Fruit fly (Drosophila melanogaster) whole organism, embryonic: Measurements from ENCODE around the gene CG16984.
A peak's percentile ranks its signal among the peaks of the same experiment; 100 is the strongest.

ENCODE experiments used
- Ada2b ChIP-seq: fragments of 200-800 bp; sonication (Bioruptor generic); IDR thresholded peaks from 2 replicates; pipeline ENCODE4 v1.3.6; 2022; ENCODE audit warnings: missing biosample characterization, missing genetic modification characterization
- Aef1 ChIP-seq: fragments of 200-800 bp; sonication (Bioruptor generic); IDR thresholded peaks from 3 replicates; pipeline ENCODE4 v1.3.6; 2022; ENCODE audit warnings: missing biosample characterization, missing genetic modification characterization
- Bgb ChIP-seq: fragments of 200-800 bp; sonication (Bioruptor generic); IDR thresholded peaks from 2 replicates; pipeline ENCODE4 v1.3.6; 2022; ENCODE audit warnings: missing biosample characterization, missing genetic modification characterization; ENCODE audit not compliant: partially characterized antibody
- CG10209 ChIP-seq: fragments of 200-800 bp; sonication (Bioruptor generic); optimal IDR thresholded peaks from 3 replicates; lab custom pipeline; 2017; ENCODE audit warnings: missing biosample characterization, mild to moderate bottlenecking, missing genetic modification characterization, missing genetic modification reagents
- CG10654 ChIP-seq: fragments of 200-800 bp; sonication (Bioruptor generic); optimal IDR thresholded peaks from 2 replicates; lab custom pipeline; 2016; ENCODE audit warnings: missing biosample characterization, missing genetic modification characterization
- CG10979 ChIP-seq: fragments of 200-800 bp; sonication (Bioruptor generic); optimal IDR thresholded peaks from 2 replicates; lab custom pipeline; 2018; ENCODE audit warnings: missing biosample characterization, mild to moderate bottlenecking, missing genetic modification characterization, moderate library complexity
- CG12659 ChIP-seq: fragments of 200-800 bp; sonication (Bioruptor generic); optimal IDR thresholded peaks from 3 replicates; lab custom pipeline; 2017; ENCODE audit warnings: mild to moderate bottlenecking, missing biosample characterization, missing genetic modification reagents, missing genetic modification characterization
- CG14441 ChIP-seq: fragments of 200-800 bp; sonication (Bioruptor generic); IDR thresholded peaks from 2 replicates; pipeline ENCODE4 v1.3.6; 2022; ENCODE audit warnings: missing biosample characterization, missing genetic modification characterization
- CG15269 ChIP-seq: fragments of 200-800 bp; sonication (Bioruptor generic); optimal IDR thresholded peaks from 2 replicates; lab custom pipeline; 2018; ENCODE audit warnings: missing biosample characterization, mild to moderate bottlenecking, missing genetic modification characterization, moderate library complexity
- CG17359 ChIP-seq: fragments of 200-800 bp; sonication (Bioruptor generic); optimal IDR thresholded peaks from 3 replicates; lab custom pipeline; 2018; ENCODE audit warnings: missing biosample characterization, mild to moderate bottlenecking, missing genetic modification characterization, moderate library complexity
- CG17829 ChIP-seq: fragments of 200-800 bp; optimal IDR thresholded peaks from 2 replicates; lab custom pipeline; 2019; ENCODE audit warnings: missing biosample characterization, mild to moderate bottlenecking, missing genetic modification characterization, moderate library complexity
- CG2712 ChIP-seq: fragments of 200-800 bp; optimal IDR thresholded peaks from 3 replicates; lab custom pipeline; 2019; ENCODE audit warnings: missing biosample characterization, mild to moderate bottlenecking, missing genetic modification characterization, moderate library complexity
- CG34422 ChIP-seq: fragments of 200-800 bp; sonication (Bioruptor generic); IDR thresholded peaks from 3 replicates; pipeline ENCODE4 v1.3.6; 2022; ENCODE audit warnings: missing biosample characterization, missing genetic modification characterization
- CG4360 ChIP-seq: fragments of 200-800 bp; sonication (Bioruptor generic); IDR thresholded peaks from 2 replicates; pipeline ENCODE4 v1.3.6; 2022; ENCODE audit warnings: missing biosample characterization, missing genetic modification characterization
- D19A ChIP-seq: fragments of 200-800 bp; optimal IDR thresholded peaks from 3 replicates; lab custom pipeline; 2019; ENCODE audit warnings: missing biosample characterization, mild to moderate bottlenecking, missing genetic modification characterization, moderate library complexity
- Dbx ChIP-seq: fragments of 200-800 bp; sonication (Bioruptor generic); IDR thresholded peaks from 3 replicates; pipeline ENCODE4 v1.3.6; 2022; ENCODE audit warnings: missing biosample characterization, missing genetic modification characterization
- Deaf1 ChIP-seq: fragments of 200-800 bp; optimal IDR thresholded peaks from 3 replicates; lab custom pipeline; 2019; ENCODE audit warnings: missing biosample characterization, mild to moderate bottlenecking, missing genetic modification characterization, moderate library complexity
- Ets65A ChIP-seq: fragments of 200-800 bp; sonication (Bioruptor generic); peaks from one replicate; lab custom pipeline; 2016; ENCODE audit warnings: missing biosample characterization, missing genetic modification characterization
- HLH4C ChIP-seq: fragments of 200-800 bp; sonication (Bioruptor generic); IDR thresholded peaks from 3 replicates; pipeline ENCODE4 v1.3.6; 2022; ENCODE audit warnings: missing biosample characterization, missing genetic modification characterization; ENCODE audit not compliant: partially characterized antibody
- Hmr ChIP-seq: fragments of 200-800 bp; sonication (Bioruptor generic); optimal IDR thresholded peaks from 3 replicates; lab custom pipeline; 2017; ENCODE audit warnings: mild to moderate bottlenecking, missing biosample characterization, missing genetic modification reagents, missing genetic modification characterization
- Myb ChIP-seq: fragments of 200-800 bp; sonication (Bioruptor generic); optimal IDR thresholded peaks from 2 replicates; lab custom pipeline; 2016; ENCODE audit warnings: missing biosample characterization, missing genetic modification characterization
- Oli ChIP-seq: fragments of 200-800 bp; sonication (Bioruptor generic); optimal IDR thresholded peaks from 2 replicates; lab custom pipeline; 2018; ENCODE audit warnings: missing biosample characterization, mild to moderate bottlenecking, missing genetic modification characterization, moderate library complexity
- Stat92E ChIP-seq, 3 experiments: fragments of >200 bp in 2 of 3; fragments of 200-800 bp in 1 of 3; sonication (Bioruptor generic) in 1 of 3; optimal IDR thresholded peaks; 2 replicates each; lab custom pipeline; 2017 to 2019; ENCODE audit warnings: missing biosample characterization in 3 of 3, missing genetic modification characterization in 3 of 3, mild to moderate bottlenecking in 1 of 3, moderate library complexity in 1 of 3
- Xrp1 ChIP-seq: fragments of 200-800 bp; sonication (Bioruptor generic); IDR thresholded peaks from 2 replicates; pipeline ENCODE4 v1.3.6; 2022; ENCODE audit warnings: missing biosample characterization, missing genetic modification characterization
- YL-1 ChIP-seq: fragments of 200-800 bp; sonication (Bioruptor generic); optimal IDR thresholded peaks from 3 replicates; lab custom pipeline; 2017; ENCODE audit warnings: missing biosample characterization, mild to moderate bottlenecking, missing genetic modification characterization
- ase ChIP-seq: fragments of 200-800 bp; sonication (Bioruptor generic); IDR thresholded peaks from 3 replicates; pipeline ENCODE4 v1.3.6; 2022; ENCODE audit warnings: missing biosample characterization, missing genetic modification characterization
- cg ChIP-seq: fragments of 200-800 bp; sonication (Bioruptor generic); optimal IDR thresholded peaks from 3 replicates; lab custom pipeline; 2019; ENCODE audit warnings: missing biosample characterization, mild to moderate bottlenecking, missing genetic modification characterization, moderate library complexity
- chinmo ChIP-seq: fragments of 200-800 bp; sonication (Bioruptor generic); IDR thresholded peaks from 4 replicates; pipeline ENCODE4 v1.3.6; 2022; ENCODE audit warnings: missing biosample characterization, missing genetic modification characterization; ENCODE audit not compliant: partially characterized antibody
- crol ChIP-seq: fragments of 200-800 bp; sonication (Bioruptor generic); IDR thresholded peaks from 2 replicates; pipeline ENCODE4 v1.3.6; 2022; ENCODE audit warnings: missing biosample characterization, missing genetic modification characterization
- cwo ChIP-seq: fragments of 200-800 bp; sonication (Bioruptor generic); optimal IDR thresholded peaks from 3 replicates; lab custom pipeline; 2017; ENCODE audit warnings: missing biosample characterization, missing genetic modification characterization, mild to moderate bottlenecking, moderate library complexity, missing genetic modification reagents
- ewg ChIP-seq: fragments of 200-800 bp; sonication (Bioruptor generic); optimal IDR thresholded peaks from 3 replicates; lab custom pipeline; 2017; ENCODE audit warnings: mild to moderate bottlenecking, missing biosample characterization, missing genetic modification reagents, missing genetic modification characterization
- fd96Cb ChIP-seq: fragments of 200-800 bp; sonication (Bioruptor generic); optimal IDR thresholded peaks from 2 replicates; lab custom pipeline; 2018; ENCODE audit warnings: missing biosample characterization, mild to moderate bottlenecking, missing genetic modification characterization, moderate library complexity
- gcm2 ChIP-seq: fragments of 200-800 bp; sonication (Bioruptor generic); optimal IDR thresholded peaks from 2 replicates; lab custom pipeline; 2016; ENCODE audit warnings: missing biosample characterization, missing genetic modification characterization
- lbe ChIP-seq: fragments of 200-800 bp; sonication (Bioruptor generic); optimal IDR thresholded peaks from 2 replicates; lab custom pipeline; 2016; ENCODE audit warnings: missing biosample characterization, mild to moderate bottlenecking, missing genetic modification characterization
- nom ChIP-seq: fragments of 200-800 bp; sonication (Bioruptor generic); optimal IDR thresholded peaks from 2 replicates; lab custom pipeline; 2017; ENCODE audit warnings: missing biosample characterization, missing genetic modification characterization, mild to moderate bottlenecking, moderate library complexity, missing genetic modification reagents
- phol ChIP-seq: fragments of 200-800 bp; sonication (Bioruptor generic); optimal IDR thresholded peaks from 3 replicates; lab custom pipeline; 2018; ENCODE audit warnings: missing biosample characterization, mild to moderate bottlenecking, missing genetic modification characterization, moderate library complexity
- row ChIP-seq: fragments of 200-800 bp; sonication (Bioruptor generic); IDR thresholded peaks from 3 replicates; pipeline ENCODE4 v1.3.6; 2022; ENCODE audit warnings: missing biosample characterization, missing genetic modification characterization
- sens ChIP-seq: fragments of 200-800 bp; sonication (Bioruptor generic); peaks from one replicate; lab custom pipeline; 2016; ENCODE audit warnings: missing biosample characterization, missing genetic modification characterization
- slbo ChIP-seq: fragments of 200-800 bp; sonication (Bioruptor generic); IDR thresholded peaks from 2 replicates; pipeline ENCODE4 v1.3.6; 2022; ENCODE audit warnings: missing biosample characterization, missing genetic modification characterization
- tgo ChIP-seq: fragments of 200-800 bp; sonication (Bioruptor generic); IDR thresholded peaks from 3 replicates; pipeline ENCODE4 v1.3.6; 2022; ENCODE audit warnings: missing biosample characterization, missing genetic modification characterization
- tna ChIP-seq: fragments of 200-800 bp; sonication (Bioruptor generic); IDR thresholded peaks from 2 replicates; pipeline ENCODE4 v1.3.6; 2022; ENCODE audit warnings: missing biosample characterization, missing genetic modification characterization; ENCODE audit not compliant: partially characterized antibody
- vnd ChIP-seq: fragments of 200-800 bp; sonication (Bioruptor generic); IDR thresholded peaks from 3 replicates; pipeline ENCODE4 v1.3.6; 2022; ENCODE audit warnings: missing biosample characterization, missing genetic modification characterization; ENCODE audit not compliant: partially characterized antibody
- vvl ChIP-seq: fragments of 200-800 bp; sonication (Bioruptor generic); IDR thresholded peaks from 2 replicates; pipeline ENCODE4 v1.3.6; 2022; ENCODE audit warnings: missing biosample characterization, missing genetic modification characterization
- zf30C ChIP-seq: fragments of 200-800 bp; sonication (Bioruptor generic); optimal IDR thresholded peaks from 3 replicates; lab custom pipeline; 2018; ENCODE audit warnings: missing biosample characterization, mild to moderate bottlenecking, missing genetic modification characterization

CG16984 gene

DNA sequence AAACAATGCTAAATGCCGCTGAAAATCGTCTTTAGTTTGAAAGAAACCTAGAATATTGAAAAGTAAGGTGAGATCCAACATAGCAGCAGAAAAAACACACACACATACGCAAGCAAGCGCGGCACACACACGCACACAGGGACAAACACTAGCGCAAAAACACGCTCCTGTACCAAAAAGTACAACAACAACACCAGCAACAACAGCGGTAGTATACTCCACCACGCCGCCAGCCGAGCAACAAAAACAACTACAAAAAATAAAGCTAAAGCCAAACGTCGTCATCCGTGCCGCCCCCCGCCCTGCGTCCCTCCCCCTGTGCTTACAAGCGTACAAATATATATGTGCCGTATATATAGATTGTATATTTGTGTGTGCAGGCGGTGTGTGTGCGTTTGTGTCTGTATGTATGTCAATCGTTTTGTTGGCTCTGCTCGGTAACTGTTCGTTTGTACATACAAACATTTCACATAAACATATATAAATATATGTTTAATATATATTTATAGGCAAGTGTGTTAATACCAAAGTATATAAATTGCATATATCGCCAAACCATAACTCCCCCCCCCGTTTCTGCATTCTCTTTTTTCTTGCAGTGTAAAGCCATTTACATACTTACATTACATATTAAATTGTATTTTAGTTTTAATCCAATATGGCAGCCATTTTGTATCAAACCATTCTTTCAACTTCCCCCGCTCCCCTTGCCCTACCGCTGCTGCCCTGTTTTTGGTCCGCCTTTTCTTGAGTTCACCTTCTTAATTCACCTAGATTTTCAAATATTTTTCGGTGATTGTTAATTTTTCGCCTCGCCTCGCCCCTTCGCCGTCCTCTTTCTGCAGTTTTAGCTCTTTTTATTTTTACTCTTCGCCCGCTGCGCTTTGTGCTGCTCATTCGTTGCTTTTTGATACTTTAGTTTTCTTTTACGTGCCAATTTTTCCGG, 40.7 kb downstream of the CG16984 start (continued):
- TF ChIP-seq CG34422 (GFP tag; lab: Robert Waterston, UW) (peak; percentile 52; the same call in 1 of the 3 replicates), CG15269 (tag; lab: Kevin White, UChicago) (peak; percentile 26), Dbx (GFP tag; lab: Robert Waterston, UW) (peak; percentile 18; the same call in 1 of the 3 replicates), Ets65A (peak; percentile 53), CG10654 (peak; percentile 16), phol (tag; lab: Kevin White, UChicago) (peak; percentile 73), CG2712 (tag; lab: Kevin White, UChicago) (peak; percentile 29), lbe (peak; percentile 7), tna (GFP tag; lab: Robert Waterston, UW) (no peak), zf30C (GFP tag; lab: Kevin White, UChicago) (peak; percentile 45), gcm2 (GFP tag; lab: Kevin White, UChicago) (no peak), ewg (GFP tag; lab: Kevin White, UChicago) (peak; percentile 6), Oli (peak; percentile 27), CG12659 (peak; percentile 15), Bgb (GFP tag; lab: Robert Waterston, UW) (0 out of 2 replicates have a peak, but pooled peaks have one; percentile 21), slbo (peak; percentile 26; the same call in 1 of the 2 replicates), Deaf1 (peak; percentile 63), vnd (no peak), crol (GFP tag; lab: Robert Waterston, UW) (peak; percentile 87), cg (GFP tag; lab: Kevin White, UChicago) (peak; percentile 86), CG14441 (GFP tag; lab: Robert Waterston, UW) (0 out of 2 replicates have a peak, but pooled peaks have one; percentile 17), D19A (tag; lab: Kevin White, UChicago) (peak; percentile 22), vvl (peak; percentile 43; the same call in 1 of the 2 replicates), CG17359 (tag; lab: Kevin White, UChicago) (peak; percentile 19), CG10209 (GFP tag; lab: Kevin White, UChicago) (peak; percentile 4), Ada2b (GFP tag; lab: Robert Waterston, UW) (0 out of 2 replicates have a peak, but pooled peaks have one; percentile 24), CG17829 (tag; lab: Kevin White, UChicago) (peak; percentile 12), sens (GFP tag; lab: Kevin White, UChicago) (peak; percentile 45), YL-1 (no peak), HLH4C (GFP tag; lab: Robert Waterston, UW) (no peak), tgo (0 out of 3 replicates have a peak, but pooled peaks have one; percentile 21), CG4360 (GFP tag; lab: Robert Waterston, UW) (peak; percentile 94), fd96Cb (tag; lab: Kevin White, UChicago) (peak; percentile 9), Stat92E (GFP tag; optimal IDR thresholded peaks at IDR 0.05; lab: Kevin White, UChicago) (peak in 1 of 3 experiments; percentile 12), cwo (peak; percentile 9), Hmr (GFP tag; lab: Kevin White, UChicago) (no peak), Xrp1 (GFP tag; lab: Robert Waterston, UW) (peak; percentile 47; the same call in 1 of the 2 replicates), CG10979 (tag; lab: Kevin White, UChicago) (peak; percentile 29), nom (GFP tag; lab: Kevin White, UChicago) (peak; percentile 6), chinmo (GFP tag; lab: Robert Waterston, UW) (peak; percentile 69; the same call in 1 of the 4 replicates), Aef1 (GFP tag; lab: Robert Waterston, UW) (peak; percentile 51; the same call in 2 of the 3 replicates), row (GFP tag; lab: Robert Waterston, UW) (peak; percentile 23; the same call in 1 of the 3 replicates), ase (GFP tag; lab: Robert Waterston, UW) (peak; percentile 29; the same call in 1 of the 3 replicates), Myb (GFP tag; lab: Kevin White, UChicago) (no peak)
